Fruit fly (Drosophila melanogaster): ENCODE results near the gene CG34345.

Gene CG34345

dm6 chr2L:6648163-6648628 is 25.3 kb downstream of the CG34345 start (continued):
- TF ChIP-seq toy (GFP tag; IDR thresholded peaks at IDR 0.05): peak; percentile 83
- peak; percentile 88 for TF ChIP-seq ems (GFP tag; optimal IDR thresholded peaks at IDR 0.05)
- peak; percentile 85 for TF ChIP-seq Ets97D (GFP tag; optimal IDR thresholded peaks at IDR 0.05)
- TF ChIP-seq CG31388 (GFP tag; optimal IDR thresholded peaks at IDR 0.05): peak; percentile 77
- peak; percentile 77 for TF ChIP-seq CG7928 (GFP tag; optimal IDR thresholded peaks at IDR 0.05)
- TF ChIP-seq CG12769 (tag; optimal IDR thresholded peaks at IDR 0.05): peak; percentile 93
- TF ChIP-seq Hmr (GFP tag; optimal IDR thresholded peaks at IDR 0.05): peak; percentile 97
- peak; percentile 81 for TF ChIP-seq Awh (GFP tag; IDR thresholded peaks at IDR 0.05)
- peak; percentile 96 for TF ChIP-seq CG10209 (GFP tag; optimal IDR thresholded peaks at IDR 0.05)
- TF ChIP-seq br (optimal IDR thresholded peaks at IDR 0.05): no peak
- no peak for TF ChIP-seq bigmax (GFP tag; optimal IDR thresholded peaks at IDR 0.05)
- TF ChIP-seq sens-2 (GFP tag; IDR thresholded peaks at IDR 0.05): peak; percentile 78
- peak; percentile 80 for TF ChIP-seq gcm2 (GFP tag; optimal IDR thresholded peaks at IDR 0.05)
- peak; percentile 89 for TF ChIP-seq CG10267 (tag; optimal IDR thresholded peaks at IDR 0.05)
- TF ChIP-seq CG8924 (tag; optimal IDR thresholded peaks at IDR 0.05): peak; percentile 96
- peak; percentile 28 for TF ChIP-seq tll (GFP tag; optimal IDR thresholded peaks at IDR 0.05)
- peak; percentile 83 for TF ChIP-seq CG8089 (GFP tag; optimal IDR thresholded peaks at IDR 0.05)
- TF ChIP-seq unc-4 (GFP tag; IDR thresholded peaks at IDR 0.05; ENCODE audit: partially characterized antibody): no peak
- TF ChIP-seq H2.0 (GFP tag; IDR thresholded peaks at IDR 0.05): peak; percentile 91
- TF ChIP-seq CG12236 (GFP tag; optimal IDR thresholded peaks at IDR 0.05): peak; percentile 85
- TF ChIP-seq CG17568 (GFP tag; optimal IDR thresholded peaks at IDR 0.05): peak; percentile 87
- TF ChIP-seq CG16779 (GFP tag; IDR thresholded peaks at IDR 0.05): peak; percentile 77
- TF ChIP-seq CG33213 (GFP tag; optimal IDR thresholded peaks at IDR 0.05): peak; percentile 88
- peak; percentile 94 for TF ChIP-seq org-1 (GFP tag; optimal IDR thresholded peaks at IDR 0.05)
- TF ChIP-seq CG4730 (GFP tag; IDR thresholded peaks at IDR 0.05): peak; percentile 86
- peak; percentile 91 for TF ChIP-seq CG7372 (GFP tag; IDR thresholded peaks at IDR 0.05)
- TF ChIP-seq p53 (GFP tag; optimal IDR thresholded peaks at IDR 0.05): peak; percentile 83
- peak; percentile 93 for TF ChIP-seq CG11723 (GFP tag; optimal IDR thresholded peaks at IDR 0.05)
- TF ChIP-seq disco-r (GFP tag; optimal IDR thresholded peaks at IDR 0.05): peak; percentile 75
- TF ChIP-seq jigr1 (GFP tag; IDR thresholded peaks at IDR 0.05): peak; percentile 82
- TF ChIP-seq fd102C (GFP tag; optimal IDR thresholded peaks at IDR 0.05): peak; percentile 15
- peak; percentile 96 for TF ChIP-seq tio (GFP tag; optimal IDR thresholded peaks at IDR 0.05)
- TF ChIP-seq CG10979 (tag; optimal IDR thresholded peaks at IDR 0.05): peak; percentile 93
- TF ChIP-seq CG32532 (GFP tag; IDR thresholded peaks at IDR 0.05): peak; percentile 95
- peak in 1 of 2 experiments; percentile 51 for TF ChIP-seq Dfd (GFP tag; optimal IDR thresholded peaks at IDR 0.05)
- peak; percentile 95 for TF ChIP-seq Chrac-16 (GFP tag; optimal IDR thresholded peaks at IDR 0.05)
- peak; percentile 92 for TF ChIP-seq CG15601 (tag; optimal IDR thresholded peaks at IDR 0.05)
- TF ChIP-seq Taf1 (GFP tag; IDR thresholded peaks at IDR 0.05): peak; percentile 84
- peak; percentile 89 for TF ChIP-seq kah (GFP tag; optimal IDR thresholded peaks at IDR 0.05)
- TF ChIP-seq HLH54F (GFP tag; optimal IDR thresholded peaks at IDR 0.05): peak; percentile 92
- peak; percentile 91 for TF ChIP-seq slou (GFP tag; optimal IDR thresholded peaks at IDR 0.05)
- peak; percentile 1 for TF ChIP-seq CG4282 (GFP tag; optimal IDR thresholded peaks at IDR 0.05)
- peak; percentile 76 for TF ChIP-seq sima (GFP tag; optimal IDR thresholded peaks at IDR 0.05)
- peak; percentile 4 for TF ChIP-seq Kr (GFP tag; optimal IDR thresholded peaks at IDR 0.05)
- TF ChIP-seq CG8281 (tag; optimal IDR thresholded peaks at IDR 0.05): peak; percentile 86
- TF ChIP-seq ranshi (GFP tag; IDR thresholded peaks at IDR 0.05): peak; percentile 92
- TF ChIP-seq CG14050 (GFP tag; IDR thresholded peaks at IDR 0.05): peak; percentile 90
- peak; percentile 79 for TF ChIP-seq MBD-R2 (GFP tag; IDR thresholded peaks at IDR 0.05)
- TF ChIP-seq CG15011 (GFP tag; optimal IDR thresholded peaks at IDR 0.05): peak; percentile 95
- peak; percentile 56 for TF ChIP-seq Sry-δ (GFP tag; optimal IDR thresholded peaks at IDR 0.05)
- peak; percentile 94 for TF ChIP-seq esg (GFP tag; conservative IDR thresholded peaks at IDR 0.05)
- TF ChIP-seq CG2889 (GFP tag; IDR thresholded peaks at IDR 0.05): peak; percentile 89

Measured in whole organism, embryonic.